Worm (Caenorhabditis elegans) whole organism, late embryonic: Measurements from ENCODE around the gene zipt-7.1.

Experiments used
- C38D4.7 ChIP-seq: fragments of 200-800 bp; sonication (Bioruptor generic); optimal IDR thresholded peaks from 2 replicates; lab custom pipeline; 2018; ENCODE audit warnings: mild to moderate bottlenecking, missing genetic modification characterization, moderate library complexity, missing compliant biosample characterization
- K02D7.2 ChIP-seq: sonication (generic microtip); optimal IDR thresholded peaks from 2 replicates; lab custom pipeline; 2017; ENCODE audit warnings: mild to moderate bottlenecking, missing genetic modification characterization, missing compliant biosample characterization
- K09A11.1 ChIP-seq: sonication (generic microtip); optimal IDR thresholded peaks from 2 replicates; lab custom pipeline; 2017; ENCODE audit warnings: antibody characterized with exemption, mild to moderate bottlenecking, missing genetic modification characterization, missing compliant biosample characterization; ENCODE audit not compliant: insufficient read depth
- T23F11.4 ChIP-seq: fragments of 200-800 bp; sonication (Bioruptor generic); optimal IDR thresholded peaks from 2 replicates; lab custom pipeline; 2018; ENCODE audit warnings: mild to moderate bottlenecking, missing genetic modification characterization, missing compliant biosample characterization
- ahr-1 ChIP-seq: sonication (generic microtip); optimal IDR thresholded peaks from 2 replicates; lab custom pipeline; 2016; ENCODE audit warnings: missing genetic modification characterization, missing compliant biosample characterization
- ceh-14 ChIP-seq: sonication (generic microtip); optimal IDR thresholded peaks from 2 replicates; lab custom pipeline; 2016; ENCODE audit warnings: missing genotype, missing genetic modification characterization, missing compliant biosample characterization
- ceh-2 ChIP-seq: sonication (generic microtip); optimal IDR thresholded peaks from 2 replicates; lab custom pipeline; 2016; ENCODE audit warnings: missing genotype, missing genetic modification characterization, missing compliant biosample characterization
- ceh-22 ChIP-seq: sonication (generic microtip); optimal IDR thresholded peaks from 2 replicates; lab custom pipeline; 2017; ENCODE audit warnings: missing biosample characterization, missing genetic modification characterization
- ceh-31 ChIP-seq: sonication (generic microtip); optimal IDR thresholded peaks from 2 replicates; lab custom pipeline; 2016; ENCODE audit warnings: missing genetic modification characterization, missing compliant biosample characterization
- ceh-34 ChIP-seq: sonication (generic microtip); optimal IDR thresholded peaks from 2 replicates; lab custom pipeline; 2016; ENCODE audit warnings: mild to moderate bottlenecking, missing genetic modification characterization, missing compliant biosample characterization
- che-1 ChIP-seq: sonication (generic microtip); optimal IDR thresholded peaks from 2 replicates; lab custom pipeline; 2016; ENCODE audit warnings: mild to moderate bottlenecking, missing genetic modification characterization, missing compliant biosample characterization
- dve-1 ChIP-seq: sonication (generic microtip); optimal IDR thresholded peaks from 2 replicates; lab custom pipeline; 2017; ENCODE audit warnings: antibody characterized with exemption, mild to moderate bottlenecking, missing genetic modification characterization, missing compliant biosample characterization
- elt-4 ChIP-seq: sonication (generic microtip); optimal IDR thresholded peaks from 2 replicates; lab custom pipeline; 2016; ENCODE audit warnings: missing genetic modification characterization, missing compliant biosample characterization
- ets-4 ChIP-seq: sonication (generic microtip); optimal IDR thresholded peaks from 2 replicates; lab custom pipeline; 2016; ENCODE audit warnings: missing genetic modification characterization, missing compliant biosample characterization
- fax-1 ChIP-seq: sonication (generic microtip); optimal IDR thresholded peaks from 2 replicates; lab custom pipeline; 2016; ENCODE audit warnings: missing genotype, missing genetic modification characterization, missing compliant biosample characterization
- gmeb-2 ChIP-seq: sonication (generic microtip); optimal IDR thresholded peaks from 2 replicates; lab custom pipeline; 2016; ENCODE audit warnings: missing genetic modification characterization, inconsistent platforms, missing compliant biosample characterization
- hlh-13 ChIP-seq: fragments of 200-800 bp; sonication (Bioruptor generic); optimal IDR thresholded peaks from 2 replicates; lab custom pipeline; 2018; ENCODE audit warnings: mild to moderate bottlenecking, missing genetic modification characterization, missing compliant biosample characterization
- hlh-6 ChIP-seq: sonication (generic microtip); optimal IDR thresholded peaks from 2 replicates; lab custom pipeline; 2016; ENCODE audit warnings: missing genotype, missing genetic modification characterization, missing compliant biosample characterization
- hlh-8 ChIP-seq: sonication (generic microtip); optimal IDR thresholded peaks from 2 replicates; lab custom pipeline; 2016; ENCODE audit warnings: missing genotype, missing genetic modification characterization, missing compliant biosample characterization
- lim-6 ChIP-seq: sonication (generic microtip); optimal IDR thresholded peaks from 2 replicates; lab custom pipeline; 2016; ENCODE audit warnings: missing genetic modification characterization, missing compliant biosample characterization
- lin-11 ChIP-seq: fragments of 200-800 bp; sonication (Bioruptor generic); optimal IDR thresholded peaks from 2 replicates; lab custom pipeline; 2018; ENCODE audit warnings: mild to moderate bottlenecking, missing genetic modification characterization, missing compliant biosample characterization
- madf-2 ChIP-seq: sonication (generic microtip); optimal IDR thresholded peaks from 2 replicates; lab custom pipeline; 2017; ENCODE audit warnings: missing genetic modification characterization, missing compliant biosample characterization
- mec-3 ChIP-seq: sonication (generic microtip); optimal IDR thresholded peaks from 2 replicates; lab custom pipeline; 2016; ENCODE audit warnings: borderline replicate concordance, missing genetic modification characterization, missing compliant biosample characterization
- nhr-11 ChIP-seq: fragments of 150-350 bp; optimal IDR thresholded peaks from 2 replicates; lab custom pipeline; 2014; ENCODE audit warnings: missing biosample characterization, missing genetic modification characterization
- nhr-232 ChIP-seq: sonication (generic microtip); optimal IDR thresholded peaks from 2 replicates; lab custom pipeline; 2016; ENCODE audit warnings: missing genetic modification characterization, missing compliant biosample characterization
- odd-2 ChIP-seq: sonication (generic microtip); optimal IDR thresholded peaks from 2 replicates; lab custom pipeline; 2017; ENCODE audit warnings: antibody characterized with exemption, mild to moderate bottlenecking, missing genetic modification characterization, missing compliant biosample characterization
- pag-3 ChIP-seq: sonication (generic microtip); optimal IDR thresholded peaks from 2 replicates; lab custom pipeline; 2016; ENCODE audit warnings: missing compliant biosample characterization, missing genetic modification characterization, borderline replicate concordance
- pat-9 ChIP-seq: fragments of 200-800 bp; sonication (Bioruptor generic); optimal IDR thresholded peaks from 2 replicates; lab custom pipeline; 2018; ENCODE audit warnings: mild to moderate bottlenecking, missing genetic modification characterization, moderate library complexity, missing compliant biosample characterization
- pax-1 ChIP-seq: fragments of 150-350 bp; optimal IDR thresholded peaks from 2 replicates; lab custom pipeline; 2014; ENCODE audit warnings: missing biosample characterization, missing genetic modification characterization
- pqm-1 ChIP-seq: sonication (generic microtip); optimal IDR thresholded peaks from 2 replicates; lab custom pipeline; 2016; ENCODE audit warnings: missing genetic modification characterization, missing compliant biosample characterization
- pros-1 ChIP-seq: fragments of 150-350 bp; optimal IDR thresholded peaks from 2 replicates; lab custom pipeline; 2014; ENCODE audit warnings: missing biosample characterization, missing genetic modification reagents, missing genetic modification characterization
- sox-4 ChIP-seq: sonication (generic microtip); optimal IDR thresholded peaks from 2 replicates; lab custom pipeline; 2017; ENCODE audit warnings: mild to moderate bottlenecking, missing genetic modification characterization, inconsistent platforms, missing compliant biosample characterization
- syd-9 ChIP-seq: sonication (generic microtip); optimal IDR thresholded peaks from 2 replicates; lab custom pipeline; 2016; ENCODE audit warnings: mild to moderate bottlenecking, missing genetic modification characterization, moderate library complexity, missing compliant biosample characterization
- tbx-2 ChIP-seq: sonication (generic microtip); optimal IDR thresholded peaks from 2 replicates; lab custom pipeline; 2016; ENCODE audit warnings: missing genetic modification characterization, missing compliant biosample characterization
- tbx-7 ChIP-seq: sonication (generic microtip); optimal IDR thresholded peaks from 2 replicates; lab custom pipeline; 2016; ENCODE audit warnings: missing genotype, missing genetic modification characterization, missing compliant biosample characterization
- unc-3 ChIP-seq, 2 experiments: fragments of 200-800 bp in 1 of 2; sonication (Bioruptor generic) in 1 of 2; sonication (generic microtip) in 1 of 2; conservative IDR thresholded peaks in 1 of 2; optimal IDR thresholded peaks in 1 of 2; 2 replicates each; pipeline versions ENCODE4 v1.3.6 to Lab custom; 2016 to 2022; ENCODE audit warnings: missing compliant biosample characterization in 2 of 2, missing genetic modification characterization in 2 of 2, missing genetic modification reagents in 1 of 2
- unc-42 ChIP-seq: sonication (generic microtip); optimal IDR thresholded peaks from 2 replicates; lab custom pipeline; 2016; ENCODE audit warnings: missing genotype, missing genetic modification characterization, missing compliant biosample characterization
- unc-55 ChIP-seq: sonication (generic microtip); optimal IDR thresholded peaks from 2 replicates; lab custom pipeline; 2017; ENCODE audit warnings: missing biosample characterization, missing genetic modification reagents, missing genetic modification characterization

Gene zipt-7.1

ce11 chrIV:17275281-17275680, 12.7 kb downstream of the zipt-7.1 start, which contains the start of gene lhfp-4:
lhfp-4 (plus strand) TSS chrIV:17275581.
- no peak for TF ChIP-seq pag-3 (tag; lab: Kevin White, UChicago)
- no peak for TF ChIP-seq ceh-22
- TF ChIP-seq hlh-6 (tag; lab: Kevin White, UChicago), result no peak
- no peak for TF ChIP-seq ahr-1
- no peak for TF ChIP-seq K02D7.2 (tag; lab: Kevin White, UChicago)
- TF ChIP-seq pax-1 (tag; lab: Kevin White, UChicago), result peak; percentile 90
- no peak for TF ChIP-seq lim-6 (tag; lab: Kevin White, UChicago)

DNA sequence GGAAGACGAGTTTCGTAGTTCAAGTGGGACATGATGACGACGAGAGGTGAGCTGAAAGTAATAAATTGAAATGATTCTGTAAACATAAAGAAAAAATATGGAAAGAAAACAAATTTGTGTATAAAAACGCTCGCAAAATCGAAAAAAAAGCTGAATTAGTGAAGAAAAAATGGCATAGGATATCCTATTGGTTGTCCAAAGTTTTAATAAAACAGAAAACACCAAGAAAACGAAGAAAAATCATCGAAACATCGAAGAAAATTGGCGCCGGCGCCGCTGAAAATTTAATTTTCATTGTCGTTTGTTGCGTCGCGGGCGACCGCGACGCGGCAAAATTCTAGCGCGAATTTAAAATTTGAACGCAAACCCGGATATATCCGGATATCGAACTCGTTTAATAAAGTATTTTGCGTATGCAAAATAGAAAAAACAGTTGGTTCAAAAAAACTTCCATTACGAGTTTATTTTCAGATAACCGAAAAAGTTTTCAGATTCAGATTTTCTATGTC, 14.3 kb downstream of the zipt-7.1 start, which contains the start of gene gln-5:
Gene gln-5, minus strand, starts transcription at position 51 of the 509 bp plus-strand sequence.
- TF ChIP-seq syd-9 (tag; lab: Kevin White, UChicago) (no peak), pqm-1 (tag; lab: Kevin White, UChicago) (no peak), ceh-14 (tag; lab: Kevin White, UChicago) (no peak), ahr-1 (no peak), che-1 (no peak), nhr-11 (tag; lab: Kevin White, UChicago) (no peak), unc-3 (GFP tag; conservative IDR thresholded peaks at IDR 0.05; lab: Robert Waterston, UW) (no peak), unc-3 (tag; optimal IDR thresholded peaks at IDR 0.05; lab: Kevin White, UChicago) (no peak), lin-11 (tag; lab: Kevin White, UChicago) (no peak), gmeb-2 (tag; lab: Kevin White, UChicago) (no peak), hlh-13 (no peak), sox-4 (no peak), C38D4.7 (GFP tag; lab: Kevin White, UChicago) (no peak), nhr-232 (tag; lab: Kevin White, UChicago) (no peak)

- no peak for TF ChIP-seq unc-42 (tag; lab: Kevin White, UChicago)
- TF ChIP-seq fax-1 (tag; lab: Kevin White, UChicago), result no peak
- no peak for TF ChIP-seq dve-1 (tag; lab: Kevin White, UChicago)
- TF ChIP-seq T23F11.4, result no peak
- no peak for TF ChIP-seq pat-9 (tag; lab: Kevin White, UChicago)
- TF ChIP-seq pros-1 (tag; lab: Kevin White, UChicago), result no peak
- TF ChIP-seq ceh-2 (tag; lab: Kevin White, UChicago), result no peak
- TF ChIP-seq unc-55 (GFP tag; lab: Kevin White, UChicago), result peak; percentile 98
- TF ChIP-seq, all 69 proteins: peak for 1
Observed at ce11 chrIV:17269702-17270101, 18.2 kb downstream of the zipt-7.1 start.

ce11 chrIV:17269042-17269441, 18.9 kb downstream of the zipt-7.1 start, which contains the start of gene atgp-1:
atgp-1 (plus strand) TSS chrIV:17269342.
- no peak for TF ChIP-seq fax-1 (tag; lab: Kevin White, UChicago)
- no peak for TF ChIP-seq pros-1 (tag; lab: Kevin White, UChicago)
- TF ChIP-seq nhr-11 (tag; lab: Kevin White, UChicago), result no peak
- TF ChIP-seq hlh-8, result no peak
- no peak for TF ChIP-seq lin-11 (tag; lab: Kevin White, UChicago)
- no peak for TF ChIP-seq K09A11.1 (tag; lab: Kevin White, UChicago)
- no peak for TF ChIP-seq ceh-34 (tag; lab: Kevin White, UChicago)
- no peak for TF ChIP-seq madf-2 (tag; lab: Kevin White, UChicago)
- TF ChIP-seq tbx-2 (tag; lab: Kevin White, UChicago), result no peak
- no peak for TF ChIP-seq mec-3 (tag; lab: Kevin White, UChicago)
- no peak for TF ChIP-seq tbx-7 (tag; lab: Kevin White, UChicago)
- TF ChIP-seq ets-4 (tag; lab: Kevin White, UChicago), result no peak
- no peak for TF ChIP-seq odd-2 (tag; lab: Kevin White, UChicago)
- TF ChIP-seq elt-4 (tag; lab: Kevin White, UChicago), result no peak
- no peak for TF ChIP-seq ceh-31 (tag; lab: Kevin White, UChicago)
